Fruit fly (Drosophila melanogaster) whole organism, embryonic: ENCODE results near the gene CG33490.
A peak's percentile ranks its signal among the peaks of the same experiment; 100 is the strongest.

Experiments
- Adf1 ChIP-seq: fragments of 200-800 bp; sonication (Bioruptor generic); IDR thresholded peaks from 2 replicates; pipeline ENCODE4 v1.3.6; 2022; ENCODE audit warnings: missing biosample characterization, missing genetic modification characterization
- CG1024 ChIP-seq: fragments of 200-800 bp; sonication (Bioruptor generic); IDR thresholded peaks from 2 replicates; pipeline ENCODE4 v1.3.6; 2022; ENCODE audit warnings: missing biosample characterization, missing genetic modification characterization
- CG10462 ChIP-seq: fragments of 200-800 bp; sonication (Bioruptor generic); optimal IDR thresholded peaks from 2 replicates; lab custom pipeline; 2016; ENCODE audit warnings: missing biosample characterization, missing genetic modification characterization
- CG10654 ChIP-seq: fragments of 200-800 bp; sonication (Bioruptor generic); optimal IDR thresholded peaks from 2 replicates; lab custom pipeline; 2016; ENCODE audit warnings: missing biosample characterization, missing genetic modification characterization
- CG11504 ChIP-seq: fragments of 200-800 bp; sonication (Bioruptor generic); optimal IDR thresholded peaks from 3 replicates; lab custom pipeline; 2019; ENCODE audit warnings: missing biosample characterization, mild to moderate bottlenecking, missing genetic modification characterization, moderate library complexity
- CG15011 ChIP-seq: fragments of 200-800 bp; sonication (Bioruptor generic); optimal IDR thresholded peaks from 3 replicates; lab custom pipeline; 2018; ENCODE audit warnings: missing biosample characterization, mild to moderate bottlenecking, missing genetic modification characterization
- CG16815 ChIP-seq: fragments of 200-800 bp; sonication (Bioruptor generic); optimal IDR thresholded peaks from 3 replicates; lab custom pipeline; 2017; ENCODE audit warnings: missing biosample characterization, mild to moderate bottlenecking, missing genetic modification characterization
- CG17361 ChIP-seq: fragments of 200-800 bp; sonication (Bioruptor generic); IDR thresholded peaks from 3 replicates; pipeline ENCODE4 v1.3.6; 2022; ENCODE audit warnings: missing biosample characterization, missing genetic modification characterization
- CG17829 ChIP-seq: fragments of 200-800 bp; optimal IDR thresholded peaks from 2 replicates; lab custom pipeline; 2019; ENCODE audit warnings: missing biosample characterization, mild to moderate bottlenecking, missing genetic modification characterization, moderate library complexity
- CG1832 ChIP-seq: fragments of 200-800 bp; sonication (Bioruptor generic); optimal IDR thresholded peaks from 2 replicates; lab custom pipeline; 2017; ENCODE audit warnings: missing biosample characterization, mild to moderate bottlenecking, missing genetic modification characterization, inconsistent platforms
- CG18599 ChIP-seq: fragments of 200-800 bp; sonication (Bioruptor generic); optimal IDR thresholded peaks from 3 replicates; lab custom pipeline; 2017; ENCODE audit warnings: missing biosample characterization, missing genetic modification characterization, mild to moderate bottlenecking, moderate library complexity, missing genetic modification reagents
- CG3838 ChIP-seq: fragments of 200-800 bp; sonication (Bioruptor generic); optimal IDR thresholded peaks from 3 replicates; lab custom pipeline; 2016; ENCODE audit warnings: missing biosample characterization, missing genetic modification characterization
- CG6175 ChIP-seq: fragments of 200-800 bp; sonication (Bioruptor generic); IDR thresholded peaks from 3 replicates; pipeline ENCODE4 v1.3.6; 2022; ENCODE audit warnings: missing biosample characterization, missing genetic modification characterization
- CG6683 ChIP-seq: fragments of 200-800 bp; sonication (Bioruptor generic); optimal IDR thresholded peaks from 2 replicates; lab custom pipeline; 2017; ENCODE audit warnings: missing biosample characterization, mild to moderate bottlenecking, missing genetic modification characterization, missing genetic modification reagents
- CG6765 ChIP-seq: fragments of 200-800 bp; sonication (Bioruptor generic); optimal IDR thresholded peaks from 3 replicates; lab custom pipeline; 2017; ENCODE audit warnings: missing biosample characterization, mild to moderate bottlenecking, missing genetic modification characterization
- CG6813 ChIP-seq: fragments of 200-800 bp; sonication (Bioruptor generic); optimal IDR thresholded peaks from 2 replicates; lab custom pipeline; 2017; ENCODE audit warnings: missing biosample characterization, missing genetic modification characterization, mild to moderate bottlenecking, moderate library complexity, missing genetic modification reagents
- CG7987 ChIP-seq: fragments of 200-800 bp; sonication (Bioruptor generic); optimal IDR thresholded peaks from 2 replicates; lab custom pipeline; 2018; ENCODE audit warnings: missing biosample characterization, mild to moderate bottlenecking, missing genetic modification characterization, moderate library complexity
- CG8478 ChIP-seq: fragments of >200 bp; optimal IDR thresholded peaks from 2 replicates; lab custom pipeline; 2018
- CG8765 ChIP-seq: fragments of 200-800 bp; sonication (Bioruptor generic); IDR thresholded peaks from 2 replicates; pipeline ENCODE4 v1.3.6; 2022; ENCODE audit warnings: missing biosample characterization, missing genetic modification characterization
- CG9727 ChIP-seq: fragments of 200-800 bp; sonication (Bioruptor generic); optimal IDR thresholded peaks from 3 replicates; lab custom pipeline; 2017; ENCODE audit warnings: missing biosample characterization, mild to moderate bottlenecking, missing genetic modification characterization
- D19A ChIP-seq: fragments of 200-800 bp; optimal IDR thresholded peaks from 3 replicates; lab custom pipeline; 2019; ENCODE audit warnings: missing biosample characterization, mild to moderate bottlenecking, missing genetic modification characterization, moderate library complexity
- Dbx ChIP-seq: fragments of 200-800 bp; sonication (Bioruptor generic); IDR thresholded peaks from 3 replicates; pipeline ENCODE4 v1.3.6; 2022; ENCODE audit warnings: missing biosample characterization, missing genetic modification characterization
- Dfd ChIP-seq, 2 experiments: fragments of >200 bp; optimal IDR thresholded peaks; 2 replicates each; lab custom pipeline; 2017; ENCODE audit warnings: missing biosample characterization in 2 of 2, missing genetic modification characterization in 2 of 2
- Elba2 ChIP-seq: fragments of 200-800 bp; sonication (Bioruptor generic); optimal IDR thresholded peaks from 3 replicates; lab custom pipeline; 2016; ENCODE audit warnings: missing biosample characterization, missing genetic modification characterization
- Fer1 ChIP-seq: fragments of 200-800 bp; sonication (Bioruptor generic); optimal IDR thresholded peaks from 2 replicates; lab custom pipeline; 2017; ENCODE audit warnings: missing biosample characterization, mild to moderate bottlenecking, missing genetic modification characterization
- HLHmδ ChIP-seq: fragments of 200-800 bp; sonication (Bioruptor generic); optimal IDR thresholded peaks from 2 replicates; lab custom pipeline; 2018; ENCODE audit warnings: missing biosample characterization, mild to moderate bottlenecking, missing genetic modification characterization, moderate library complexity
- Hmr ChIP-seq: fragments of 200-800 bp; sonication (Bioruptor generic); optimal IDR thresholded peaks from 3 replicates; lab custom pipeline; 2017; ENCODE audit warnings: mild to moderate bottlenecking, missing biosample characterization, missing genetic modification reagents, missing genetic modification characterization
- Hr51 ChIP-seq, 2 experiments: fragments of 200-800 bp; sonication (Bioruptor generic); optimal IDR thresholded peaks; 2 replicates in 1 of 2; 3 replicates in 1 of 2; lab custom pipeline; 2016 to 2018; ENCODE audit warnings: missing biosample characterization in 2 of 2, missing genetic modification characterization in 2 of 2, mild to moderate bottlenecking in 1 of 2, moderate library complexity in 1 of 2
- NFAT ChIP-seq: fragments of 200-800 bp; sonication (Bioruptor generic); IDR thresholded peaks from 2 replicates; pipeline ENCODE4 v1.3.6; 2022; ENCODE audit warnings: missing biosample characterization, missing genetic modification characterization
- Oli ChIP-seq: fragments of 200-800 bp; sonication (Bioruptor generic); optimal IDR thresholded peaks from 2 replicates; lab custom pipeline; 2018; ENCODE audit warnings: missing biosample characterization, mild to moderate bottlenecking, missing genetic modification characterization, moderate library complexity
- Sox102F ChIP-seq: fragments of 200-800 bp; sonication (Bioruptor generic); optimal IDR thresholded peaks from 2 replicates; lab custom pipeline; 2018; ENCODE audit warnings: missing biosample characterization, mild to moderate bottlenecking, missing genetic modification characterization, moderate library complexity
- TFAM ChIP-seq: fragments of 200-800 bp; sonication (Bioruptor generic); optimal IDR thresholded peaks from 2 replicates; lab custom pipeline; 2017; ENCODE audit warnings: missing biosample characterization, missing genetic modification characterization, inconsistent platforms
- Taf1 ChIP-seq: fragments of 200-800 bp; sonication (Bioruptor generic); IDR thresholded peaks from 2 replicates; pipeline ENCODE4 v1.3.6; 2022; ENCODE audit warnings: missing biosample characterization, missing genetic modification characterization
- Xbp1 ChIP-seq: fragments of 200-800 bp; sonication (Bioruptor generic); optimal IDR thresholded peaks from 3 replicates; lab custom pipeline; 2016; ENCODE audit warnings: missing biosample characterization, mild to moderate bottlenecking, missing genetic modification characterization
- al ChIP-seq: fragments of 200-800 bp; sonication (Bioruptor generic); IDR thresholded peaks from 2 replicates; pipeline ENCODE4 v1.3.6; 2022; ENCODE audit warnings: missing biosample characterization, missing genetic modification characterization
- bigmax ChIP-seq: fragments of 200-800 bp; sonication (Bioruptor generic); optimal IDR thresholded peaks from 2 replicates; lab custom pipeline; 2018; ENCODE audit warnings: missing biosample characterization, mild to moderate bottlenecking, missing genetic modification characterization
- bowl ChIP-seq: fragments of 200-800 bp; sonication (Bioruptor generic); IDR thresholded peaks from 2 replicates; pipeline ENCODE4 v1.3.6; 2022; ENCODE audit warnings: missing biosample characterization, missing genetic modification characterization
- dmrt99B ChIP-seq: fragments of 200-800 bp; sonication (Bioruptor generic); optimal IDR thresholded peaks from 2 replicates; lab custom pipeline; 2018; ENCODE audit warnings: missing biosample characterization, mild to moderate bottlenecking, missing genetic modification characterization, moderate library complexity
- en ChIP-seq: fragments of 200-800 bp; sonication (Bioruptor generic); optimal IDR thresholded peaks from 2 replicates; lab custom pipeline; 2016; ENCODE audit warnings: missing biosample characterization, missing genetic modification characterization
- eve ChIP-seq, 2 experiments: fragments of >200 bp; optimal IDR thresholded peaks; 2 replicates each; lab custom pipeline; 2017; ENCODE audit warnings: missing biosample characterization in 2 of 2, missing genetic modification characterization in 2 of 2
- exex ChIP-seq: fragments of 200-800 bp; sonication (Bioruptor generic); optimal IDR thresholded peaks from 4 replicates; lab custom pipeline; 2018; ENCODE audit warnings: missing biosample characterization, mild to moderate bottlenecking, missing genetic modification characterization, moderate library complexity
- fd3F ChIP-seq: fragments of 200-800 bp; sonication (Bioruptor generic); optimal IDR thresholded peaks from 2 replicates; lab custom pipeline; 2018; ENCODE audit warnings: missing biosample characterization, mild to moderate bottlenecking, missing genetic modification characterization, moderate library complexity
- ftz-f1 ChIP-seq: fragments of 200-800 bp; sonication (Bioruptor generic); optimal IDR thresholded peaks from 2 replicates; lab custom pipeline; 2016; ENCODE audit warnings: missing biosample characterization, missing genetic modification characterization
- gsb-n ChIP-seq: fragments of 200-800 bp; sonication (Bioruptor generic); optimal IDR thresholded peaks from 3 replicates; lab custom pipeline; 2018; ENCODE audit warnings: missing biosample characterization, mild to moderate bottlenecking, missing genetic modification characterization
- lmd ChIP-seq: fragments of 200-800 bp; sonication (Bioruptor generic); IDR thresholded peaks from 2 replicates; pipeline ENCODE4 v1.3.6; 2022; ENCODE audit warnings: missing biosample characterization, missing genetic modification characterization
- luna ChIP-seq: fragments of 200-800 bp; sonication (Bioruptor generic); optimal IDR thresholded peaks from 2 replicates; lab custom pipeline; 2016; ENCODE audit warnings: missing biosample characterization, missing genetic modification characterization
- mam ChIP-seq: fragments of 200-800 bp; sonication (Bioruptor generic); optimal IDR thresholded peaks from 3 replicates; lab custom pipeline; 2016; ENCODE audit warnings: missing biosample characterization, missing genetic modification characterization
- onecut ChIP-seq: fragments of 200-800 bp; sonication (Bioruptor generic); IDR thresholded peaks from 2 replicates; pipeline ENCODE4 v1.3.6; 2022; ENCODE audit warnings: missing biosample characterization, missing genetic modification characterization
- peb ChIP-seq: fragments of 200-800 bp; sonication (Bioruptor generic); IDR thresholded peaks from 2 replicates; pipeline ENCODE4 v1.3.6; 2022; ENCODE audit warnings: missing biosample characterization, missing genetic modification characterization
- shn ChIP-seq: fragments of 200-800 bp; sonication (Bioruptor generic); optimal IDR thresholded peaks from 3 replicates; lab custom pipeline; 2016; ENCODE audit warnings: missing biosample characterization, missing genetic modification characterization
- sob ChIP-seq: fragments of 200-800 bp; sonication (Bioruptor generic); IDR thresholded peaks from 2 replicates; pipeline ENCODE4 v1.3.6; 2022; ENCODE audit warnings: missing biosample characterization, missing genetic modification characterization
- tio ChIP-seq: fragments of 200-800 bp; sonication (Bioruptor generic); optimal IDR thresholded peaks from 2 replicates; lab custom pipeline; 2017; ENCODE audit warnings: missing biosample characterization, missing genetic modification characterization, inconsistent platforms

Gene CG33490

DNA sequence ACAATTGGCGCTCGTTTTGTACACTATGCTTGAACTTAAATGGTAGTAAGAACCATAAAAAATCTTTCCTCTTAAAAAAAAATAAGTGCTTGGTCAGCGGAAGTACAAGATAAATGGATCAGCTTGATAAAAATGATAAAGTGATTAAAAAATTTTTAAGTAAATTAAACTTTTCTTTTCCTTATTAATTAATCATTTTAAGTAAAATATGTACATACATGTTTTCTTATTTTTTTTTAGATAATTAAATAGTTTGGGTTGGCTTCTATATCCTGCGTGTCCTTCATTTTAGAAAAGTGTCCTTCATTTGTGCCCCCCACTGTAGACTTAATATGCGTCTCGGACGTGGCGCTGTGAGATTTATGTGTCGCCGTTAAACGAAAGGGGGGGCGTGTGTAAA is 17.8 kb downstream of the CG33490 start (continued):
- TF ChIP-seq CG18599, result peak; percentile 46
- TF ChIP-seq Hr51 (GFP tag; optimal IDR thresholded peaks at IDR 0.05; lab: Kevin White, UChicago), result peak in 1 of 2 experiments; percentile 38
- no peak for TF ChIP-seq CG10462 (GFP tag; lab: Kevin White, UChicago)
- no peak for TF ChIP-seq Elba2 (GFP tag; lab: Kevin White, UChicago)
- TF ChIP-seq HLHmδ (GFP tag; lab: Kevin White, UChicago), result no peak
- 0 out of 2 replicates have a peak, but pooled peaks have one; percentile 3 for TF ChIP-seq al
- no peak for TF ChIP-seq D19A (tag; lab: Kevin White, UChicago)
- no peak for TF ChIP-seq exex
- TF ChIP-seq NFAT (GFP tag; lab: Robert Waterston, UW), result no peak
- peak; percentile 11 for TF ChIP-seq Fer1 (GFP tag; lab: Kevin White, UChicago)
- TF ChIP-seq CG15011, result peak; percentile 41
- TF ChIP-seq dmrt99B (tag; lab: Kevin White, UChicago), result peak; percentile 37
- no peak for TF ChIP-seq luna (GFP tag; lab: Kevin White, UChicago)
- no peak for TF ChIP-seq TFAM (GFP tag; lab: Kevin White, UChicago)
- TF ChIP-seq bigmax (GFP tag; lab: Kevin White, UChicago), result no peak
- no peak for TF ChIP-seq CG3838 (GFP tag; lab: Kevin White, UChicago)
- no peak for TF ChIP-seq Adf1
- no peak for TF ChIP-seq CG10654 (GFP tag; lab: Kevin White, UChicago)
- no peak for TF ChIP-seq peb (GFP tag; lab: Robert Waterston, UW)
- no peak for TF ChIP-seq en (GFP tag; lab: Kevin White, UChicago)
- peak; percentile 30 for TF ChIP-seq Sox102F (GFP tag; lab: Kevin White, UChicago)
- peak; percentile 15 for TF ChIP-seq CG11504 (tag; lab: Kevin White, UChicago)
- TF ChIP-seq CG8478 (lab: Kevin White, UChicago), result no peak
- peak; percentile 51 for TF ChIP-seq CG9727 (GFP tag; lab: Kevin White, UChicago)
- peak; percentile 0 for TF ChIP-seq Xbp1 (GFP tag; lab: Kevin White, UChicago)
- no peak for TF ChIP-seq CG16815 (GFP tag; lab: Kevin White, UChicago)
- peak; percentile 18; the same call in 1 of the 2 replicates for TF ChIP-seq lmd (GFP tag; lab: Robert Waterston, UW)
- no peak for TF ChIP-seq CG1832 (GFP tag; lab: Kevin White, UChicago)
- peak; percentile 64 for TF ChIP-seq Hmr (GFP tag; lab: Kevin White, UChicago)
- TF ChIP-seq Dbx, result peak; percentile 49; the same call in 1 of the 3 replicates
- no peak for TF ChIP-seq onecut (GFP tag; lab: Robert Waterston, UW)
- no peak for TF ChIP-seq Dfd (GFP tag; optimal IDR thresholded peaks at IDR 0.05; lab: Kevin White, UChicago)
- no peak for TF ChIP-seq bowl (GFP tag; lab: Robert Waterston, UW)
- no peak for TF ChIP-seq CG17829 (tag; lab: Kevin White, UChicago)
- TF ChIP-seq Taf1 (GFP tag; lab: Robert Waterston, UW), result no peak
- TF ChIP-seq CG7987 (GFP tag; lab: Kevin White, UChicago), result no peak
- TF ChIP-seq Oli, result peak; percentile 27
- no peak for TF ChIP-seq sob (GFP tag; lab: Robert Waterston, UW)
- peak; percentile 17; the same call in 1 of the 3 replicates for TF ChIP-seq CG6175 (GFP tag; lab: Robert Waterston, UW)
- TF ChIP-seq gsb-n (tag; lab: Kevin White, UChicago), result no peak
- TF ChIP-seq fd3F (GFP tag; lab: Kevin White, UChicago), result peak; percentile 31
- TF ChIP-seq shn (GFP tag; lab: Kevin White, UChicago), result no peak
- peak; percentile 34 for TF ChIP-seq tio
- TF ChIP-seq CG8765 (GFP tag; lab: Robert Waterston, UW), result no peak
- no peak for TF ChIP-seq CG6813 (GFP tag; lab: Kevin White, UChicago)
- no peak for TF ChIP-seq CG1024 (GFP tag; lab: Robert Waterston, UW)
- no peak for TF ChIP-seq ftz-f1
- TF ChIP-seq eve (GFP tag; optimal IDR thresholded peaks at IDR 0.05; lab: Kevin White, UChicago), result peak in 1 of 2 experiments; percentile 38
- TF ChIP-seq CG17361 (GFP tag; lab: Robert Waterston, UW), result peak; percentile 26; the same call in 1 of the 3 replicates
- no peak for TF ChIP-seq CG6683 (GFP tag; lab: Kevin White, UChicago)
- peak; percentile 36 for TF ChIP-seq mam (GFP tag; lab: Kevin White, UChicago)
- no peak for TF ChIP-seq CG6765 (GFP tag; lab: Kevin White, UChicago)
